Worm (Caenorhabditis elegans): ENCODE measurements around the gene T05H4.11.

ce11 chrV:6430526-6431371, 4.7 kb upstream of the T05H4.11 start:
- peak; percentile 32 for TF ChIP-seq mep-1 (tag; optimal IDR thresholded peaks at IDR 0.05)
- peak; percentile 89 for TF ChIP-seq nhr-28 (tag; optimal IDR thresholded peaks at IDR 0.05)
- no peak for TF ChIP-seq unc-39 (tag; optimal IDR thresholded peaks at IDR 0.05)
- TF ChIP-seq ceh-62 (tag; optimal IDR thresholded peaks at IDR 0.05) = no peak
- no peak for TF ChIP-seq hmg-1.1 (GFP tag; IDR thresholded peaks at IDR 0.05)

All from whole organism, L4 larva.